Worm (Caenorhabditis elegans) whole organism, midembryonic: ENCODE measurements around the gene ncx-6.

Experiments
- T22C8.4 ChIP-seq: fragments of 200-800 bp; sonication (Bioruptor generic); IDR thresholded peaks from 2 replicates; pipeline ENCODE4 v1.3.6; 2022; ENCODE audit warnings: missing genetic modification characterization, missing compliant biosample characterization
- cog-1 ChIP-seq: sonication (generic microtip); optimal IDR thresholded peaks from 2 replicates; lab custom pipeline; 2016; ENCODE audit warnings: missing genetic modification characterization, missing compliant biosample characterization
- flt-1 ChIP-seq: fragments of 200-800 bp; sonication (Bioruptor generic); IDR thresholded peaks from 2 replicates; pipeline ENCODE4 v1.3.6; 2022; ENCODE audit warnings: missing genetic modification characterization, missing compliant biosample characterization
- klf-2 ChIP-seq: fragments of 200-800 bp; sonication (Bioruptor generic); conservative IDR thresholded peaks from 2 replicates; pipeline ENCODE4 v1.3.6; 2022; ENCODE audit warnings: missing genetic modification reagents, missing genetic modification characterization, missing compliant biosample characterization
- med-1 ChIP-seq: sonication (generic microtip); optimal IDR thresholded peaks from 2 replicates; lab custom pipeline; 2017; ENCODE audit warnings: missing genetic modification characterization, mild to moderate bottlenecking, missing compliant biosample characterization, antibody characterized with exemption, missing genetic modification reagents; ENCODE audit not compliant: insufficient read depth
- ref-1 ChIP-seq: fragments of 200-800 bp; sonication (Bioruptor generic); conservative IDR thresholded peaks from 2 replicates; pipeline ENCODE4 v1.3.6; 2022; ENCODE audit warnings: missing genetic modification reagents, missing genetic modification characterization, missing compliant biosample characterization
- tab-1 ChIP-seq: fragments of 200-800 bp; sonication (Bioruptor generic); IDR thresholded peaks from 2 replicates; pipeline ENCODE4 v1.3.6; 2022; ENCODE audit warnings: missing genetic modification characterization, missing compliant biosample characterization
- ztf-23 ChIP-seq: fragments of 200-800 bp; sonication (Bioruptor generic); IDR thresholded peaks from 2 replicates; pipeline ENCODE4 v1.3.6; 2022; ENCODE audit warnings: missing genetic modification reagents, missing genetic modification characterization, missing compliant biosample characterization
- ztf-29 ChIP-seq: fragments of 200-800 bp; sonication (Bioruptor generic); IDR thresholded peaks from 2 replicates; pipeline ENCODE4 v1.3.6; 2022; ENCODE audit warnings: missing genetic modification reagents, missing genetic modification characterization, missing compliant biosample characterization

DNA sequence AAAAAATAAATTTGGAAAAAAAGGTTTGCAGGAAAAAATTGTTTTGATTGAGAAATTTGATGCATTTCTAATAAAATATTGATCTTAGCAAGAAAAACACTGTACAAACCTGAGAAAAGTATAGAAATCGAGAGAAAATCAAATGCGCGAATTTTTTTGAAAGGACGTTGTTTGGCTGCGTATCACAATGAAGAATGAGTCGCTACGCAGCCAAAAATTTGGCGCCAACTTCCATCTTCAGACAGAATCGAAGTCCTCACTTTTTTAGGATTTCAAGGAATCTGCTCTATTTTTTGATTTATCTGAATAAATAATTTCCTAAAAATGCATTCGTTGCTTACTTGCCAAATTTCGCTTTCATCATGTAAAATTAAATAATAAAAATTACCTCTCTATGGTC lies 32.9 kb upstream of the ncx-6 start:
- TF ChIP-seq med-1 (GFP tag; lab: Kevin White, UChicago) (no peak), ztf-23 (GFP tag; lab: Robert Waterston, UW) (no peak), klf-2 (GFP tag; lab: Robert Waterston, UW) (no peak), flt-1 (GFP tag; lab: Robert Waterston, UW) (no peak), cog-1 (no peak), T22C8.4 (GFP tag; lab: Robert Waterston, UW) (no peak), ztf-29 (GFP tag; lab: Robert Waterston, UW) (no peak), tab-1 (GFP tag; lab: Robert Waterston, UW) (no peak), ref-1 (GFP tag; lab: Robert Waterston, UW) (no peak)
